Worm (Caenorhabditis elegans) whole organism, L2 larva: Measurements from ENCODE around the gene ptpn-22.

ENCODE experiments used
- R02D3.7 ChIP-seq: fragments of 150-350 bp; optimal IDR thresholded peaks from 2 replicates; lab custom pipeline; 2014; ENCODE audit warnings: missing biosample characterization, missing genetic modification characterization
- ZK546.5 ChIP-seq: sonication (generic microtip); optimal IDR thresholded peaks from 2 replicates; lab custom pipeline; 2017; ENCODE audit warnings: missing biosample characterization, missing genetic modification characterization
- ceh-82 ChIP-seq: fragments of 150-350 bp; optimal IDR thresholded peaks from 2 replicates; lab custom pipeline; 2014; ENCODE audit warnings: missing biosample characterization, missing genetic modification characterization
- dmd-4 ChIP-seq: sonication (generic microtip); optimal IDR thresholded peaks from 2 replicates; lab custom pipeline; 2017; ENCODE audit warnings: missing biosample characterization, missing genetic modification characterization
- lsy-2 ChIP-seq, 2 experiments: fragments of 150-350 bp in 1 of 2; sonication (generic microtip) in 1 of 2; optimal IDR thresholded peaks; 2 replicates each; lab custom pipeline; 2014 to 2017; ENCODE audit warnings: missing biosample characterization in 2 of 2, missing genetic modification characterization in 2 of 2
- nhr-12 ChIP-seq: fragments of 150-350 bp; optimal IDR thresholded peaks from 2 replicates; lab custom pipeline; 2014; ENCODE audit warnings: missing biosample characterization, missing genetic modification characterization
- nhr-77 ChIP-seq: fragments of 150-350 bp; optimal IDR thresholded peaks from 2 replicates; lab custom pipeline; 2014; ENCODE audit warnings: missing biosample characterization, missing genetic modification characterization
- sma-3 ChIP-seq: sonication (generic microtip); optimal IDR thresholded peaks from 2 replicates; lab custom pipeline; 2016; ENCODE audit warnings: missing genetic modification reagents, missing genetic modification characterization, missing compliant biosample characterization
- zag-1 ChIP-seq: fragments of 150-350 bp; optimal IDR thresholded peaks from 2 replicates; lab custom pipeline; 2014; ENCODE audit warnings: missing biosample characterization, missing genetic modification characterization
- ztf-11 ChIP-seq: sonication (generic microtip); optimal IDR thresholded peaks from 2 replicates; lab custom pipeline; 2017; ENCODE audit warnings: missing biosample characterization, missing genetic modification characterization

DNA sequence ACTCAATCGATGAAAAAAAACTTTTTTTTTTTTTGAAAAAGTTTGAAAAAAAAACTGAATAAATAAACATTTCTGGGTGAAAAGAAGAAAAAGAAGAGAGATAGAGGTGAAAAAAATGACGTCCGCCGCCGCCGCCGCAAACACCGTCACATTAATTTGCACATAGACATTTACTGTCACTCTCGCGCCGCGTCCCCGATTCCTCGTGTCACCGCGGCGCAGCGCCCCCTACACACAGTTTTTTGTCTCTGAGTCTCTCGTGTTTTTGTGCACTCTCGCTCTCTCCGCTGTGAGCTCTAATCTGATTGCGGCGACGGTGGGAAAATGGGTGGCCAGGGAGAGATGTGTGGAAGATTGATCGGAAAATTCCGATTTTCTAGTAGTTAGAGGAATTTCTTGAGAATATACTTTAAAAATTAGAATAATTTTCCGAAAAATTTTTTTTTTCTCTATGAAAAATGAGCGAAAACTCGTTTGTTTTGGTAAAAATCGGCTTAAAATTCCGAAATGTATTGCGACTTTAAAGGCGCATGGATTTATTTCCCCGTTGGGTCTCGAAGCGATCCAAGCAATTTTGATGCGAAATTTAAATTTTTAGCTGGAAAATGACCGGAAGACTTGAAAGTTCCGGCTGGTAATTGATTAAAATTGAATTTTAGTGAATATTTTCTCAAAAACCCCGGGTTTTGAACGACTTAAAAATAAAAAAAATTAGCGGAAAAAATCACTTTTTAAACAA, 527 bp downstream of the ptpn-22 start:
- TF ChIP-seq zag-1 (tag; lab: Kevin White, UChicago) (no peak), R02D3.7 (tag; lab: Kevin White, UChicago) (no peak), sma-3 (GFP tag; lab: Kevin White, UChicago) (no peak), ceh-82 (tag; lab: Kevin White, UChicago) (no peak), ZK546.5 (tag; lab: Kevin White, UChicago) (no peak), nhr-12 (tag; lab: Kevin White, UChicago) (no peak), nhr-77 (tag; lab: Kevin White, UChicago) (no peak), lsy-2 (tag; optimal IDR thresholded peaks at IDR 0.05; lab: Kevin White, UChicago) (no peak), ztf-11 (tag; lab: Kevin White, UChicago) (no peak), dmd-4 (tag; lab: Kevin White, UChicago) (no peak)
